Worm (Caenorhabditis elegans) whole organism, early embryonic: ENCODE results near the gene clc-6.
A peak's percentile ranks its signal among the peaks of the same experiment; 100 is the strongest.

Source experiments
- B0310.2 ChIP-seq: sonication (generic microtip); optimal IDR thresholded peaks from 2 replicates; lab custom pipeline; 2016; ENCODE audit warnings: mild to moderate bottlenecking, missing genetic modification characterization, missing compliant biosample characterization
- F13C5.2 ChIP-seq: sonication (generic microtip); optimal IDR thresholded peaks from 2 replicates; lab custom pipeline; 2017; ENCODE audit warnings: mild to moderate bottlenecking, missing genetic modification characterization, inconsistent platforms, missing compliant biosample characterization
- aly-1 ChIP-seq: sonication (generic microtip); optimal IDR thresholded peaks from 2 replicates; lab custom pipeline; 2016; ENCODE audit warnings: missing genetic modification characterization, missing compliant biosample characterization
- ama-1 ChIP-seq: fragments of 150-350 bp; optimal IDR thresholded peaks from 2 replicates; lab custom pipeline; 2014
- ceh-13 ChIP-seq: fragments of 200-800 bp; sonication (Bioruptor generic); optimal IDR thresholded peaks from 2 replicates; lab custom pipeline; 2018; ENCODE audit warnings: mild to moderate bottlenecking, missing genetic modification characterization, missing compliant biosample characterization
- ceh-36 ChIP-seq: sonication (generic microtip); optimal IDR thresholded peaks from 2 replicates; lab custom pipeline; 2016; ENCODE audit warnings: missing genetic modification characterization, inconsistent platforms, missing compliant biosample characterization
- ets-7 ChIP-seq: sonication (generic microtip); optimal IDR thresholded peaks from 2 replicates; lab custom pipeline; 2016; ENCODE audit warnings: missing genotype, missing genetic modification characterization, missing compliant biosample characterization
- flt-1 ChIP-seq: fragments of 200-800 bp; sonication (Bioruptor generic); IDR thresholded peaks from 2 replicates; pipeline ENCODE4 v1.3.6; 2022; ENCODE audit warnings: missing genetic modification characterization, missing compliant biosample characterization
- hmbx-1 ChIP-seq: sonication (generic microtip); optimal IDR thresholded peaks from 2 replicates; lab custom pipeline; 2016; ENCODE audit warnings: mild to moderate bottlenecking, missing genetic modification characterization, missing compliant biosample characterization
- hmg-4 ChIP-seq: fragments of 200-800 bp; sonication (Bioruptor generic); optimal IDR thresholded peaks from 2 replicates; lab custom pipeline; 2018; ENCODE audit warnings: mild to moderate bottlenecking, missing genetic modification characterization, missing compliant biosample characterization
- hnd-1 ChIP-seq: sonication (generic microtip); optimal IDR thresholded peaks from 2 replicates; lab custom pipeline; 2016; ENCODE audit warnings: missing genetic modification characterization, missing compliant biosample characterization
- pes-1 ChIP-seq: fragments of 200-800 bp; sonication (Bioruptor generic); IDR thresholded peaks from 2 replicates; pipeline ENCODE4 v1.3.6; 2022; ENCODE audit warnings: missing genetic modification reagents, missing genetic modification characterization, missing compliant biosample characterization
- scrt-1 ChIP-seq: fragments of 200-800 bp; sonication (Bioruptor generic); IDR thresholded peaks from 2 replicates; pipeline ENCODE4 v1.3.6; 2022; ENCODE audit warnings: missing genetic modification characterization, missing compliant biosample characterization
- sea-1 ChIP-seq: fragments of 200-800 bp; sonication (Bioruptor generic); conservative IDR thresholded peaks from 2 replicates; pipeline ENCODE4 v1.3.6; 2022; ENCODE audit warnings: missing genetic modification characterization, missing compliant biosample characterization
- tbx-11 ChIP-seq: fragments of 200-800 bp; sonication (Bioruptor generic); IDR thresholded peaks from 2 replicates; pipeline ENCODE4 v1.3.6; 2022; ENCODE audit warnings: missing genetic modification characterization, missing compliant biosample characterization
- tbx-37 ChIP-seq: fragments of 200-800 bp; sonication (Bioruptor generic); conservative IDR thresholded peaks from 2 replicates; pipeline ENCODE4 v1.3.6; 2022; ENCODE audit warnings: missing genetic modification reagents, missing genetic modification characterization, missing compliant biosample characterization
- tra-4 ChIP-seq: sonication (generic microtip); optimal IDR thresholded peaks from 2 replicates; lab custom pipeline; 2017; ENCODE audit warnings: missing genetic modification characterization, missing compliant biosample characterization

The clc-6 gene

ce11 chrV:11231177-11231576 lies 35.2 kb upstream of the clc-6 start:
- TF ChIP-seq hmbx-1 (no peak), tra-4 (no peak), tbx-37 (no peak), scrt-1 (GFP tag; lab: Robert Waterston, UW) (no peak), hmg-4 (GFP tag; lab: Kevin White, UChicago) (no peak), ama-1 (no peak), aly-1 (no peak), ceh-13 (GFP tag; lab: Kevin White, UChicago) (no peak), ets-7 (tag; lab: Kevin White, UChicago) (no peak), hnd-1 (tag; lab: Kevin White, UChicago) (no peak), B0310.2 (tag; lab: Kevin White, UChicago) (no peak), sea-1 (GFP tag; lab: Robert Waterston, UW) (no peak), tbx-11 (no peak), pes-1 (GFP tag; lab: Robert Waterston, UW) (no peak), F13C5.2 (no peak), flt-1 (GFP tag; lab: Robert Waterston, UW) (no peak), ceh-36 (tag; lab: Kevin White, UChicago) (no peak)

DNA sequence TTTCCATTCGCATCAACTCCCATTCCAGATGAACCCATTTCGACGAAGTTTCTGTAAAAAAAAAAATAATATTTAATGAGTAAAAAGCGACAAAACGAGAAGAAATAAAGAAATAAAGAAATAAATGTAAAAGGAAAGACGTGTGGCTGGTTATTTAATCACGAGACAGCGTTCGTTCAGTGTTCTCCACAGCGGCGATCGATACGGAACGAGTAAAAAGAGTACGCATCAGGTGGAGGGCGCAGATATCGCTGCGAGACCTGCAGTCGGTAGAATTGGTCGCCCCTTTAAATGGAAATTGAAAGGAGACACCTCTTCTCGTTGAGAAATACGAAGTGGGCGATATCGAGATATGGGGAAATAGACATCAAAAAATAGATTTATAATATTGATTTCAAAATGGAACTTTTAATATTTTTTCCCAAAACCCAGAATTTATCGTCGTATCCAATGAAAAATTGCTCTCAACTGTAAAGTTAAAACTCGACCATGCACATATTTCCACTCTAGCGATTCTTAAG lies 32.7 kb upstream of the clc-6 start, which contains the start of gene pqn-70:
Gene pqn-70 (minus strand): TSS at position 51 of the 521 bp plus-strand sequence.
- TF ChIP-seq flt-1 (GFP tag; lab: Robert Waterston, UW) = no peak
- no peak for TF ChIP-seq B0310.2 (tag; lab: Kevin White, UChicago)
- TF ChIP-seq aly-1 = no peak
- no peak for TF ChIP-seq ceh-36 (tag; lab: Kevin White, UChicago)
- TF ChIP-seq ceh-13 (GFP tag; lab: Kevin White, UChicago) = no peak
- TF ChIP-seq sea-1 (GFP tag; lab: Robert Waterston, UW) = no peak
- no peak for TF ChIP-seq tra-4
- no peak for TF ChIP-seq tbx-11
- TF ChIP-seq pes-1 (GFP tag; lab: Robert Waterston, UW) = no peak
- TF ChIP-seq tbx-37 = 0 out of 2 replicates have a peak, but pooled peaks have one; percentile 11
- peak; percentile 60 for TF ChIP-seq hmg-4 (GFP tag; lab: Kevin White, UChicago)
- peak; percentile 39 for TF ChIP-seq F13C5.2
- TF ChIP-seq ets-7 (tag; lab: Kevin White, UChicago) = no peak
- no peak for TF ChIP-seq hnd-1 (tag; lab: Kevin White, UChicago)
- TF ChIP-seq scrt-1 (GFP tag; lab: Robert Waterston, UW) = no peak
- no peak for TF ChIP-seq hmbx-1
- no peak for TF ChIP-seq ama-1

DNA sequence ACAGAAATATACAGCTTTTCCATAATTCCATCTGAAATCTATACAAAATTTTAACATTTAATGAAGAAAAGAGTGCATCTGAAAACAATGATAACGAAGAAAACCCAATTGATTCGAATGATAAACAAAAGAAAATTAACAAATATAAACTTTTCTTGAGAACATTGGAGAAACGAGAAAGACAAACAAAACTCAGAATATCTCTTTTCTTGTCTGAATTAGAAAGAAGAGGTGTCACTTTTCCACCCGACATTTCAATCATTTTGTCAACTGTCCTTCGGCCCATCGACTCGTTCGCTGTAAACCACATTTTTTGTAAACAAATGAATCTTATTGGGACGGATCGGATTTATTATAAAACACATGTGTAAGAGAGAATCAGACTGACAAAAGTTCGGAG lies 30.0 kb upstream of the clc-6 start, which contains the start of gene bgal-1:
Gene bgal-1 (minus strand): TSS at position 38 of the 400 bp plus-strand sequence.
- TF ChIP-seq pes-1 (GFP tag; lab: Robert Waterston, UW) = no peak

ce11 chrV:11223698-11224097 lies 27.7 kb upstream of the clc-6 start:
- TF ChIP-seq hmbx-1 (no peak), B0310.2 (tag; lab: Kevin White, UChicago) (no peak), sea-1 (GFP tag; lab: Robert Waterston, UW) (no peak), hmg-4 (GFP tag; lab: Kevin White, UChicago) (no peak), ets-7 (tag; lab: Kevin White, UChicago) (no peak), aly-1 (no peak), tbx-11 (no peak)

DNA sequence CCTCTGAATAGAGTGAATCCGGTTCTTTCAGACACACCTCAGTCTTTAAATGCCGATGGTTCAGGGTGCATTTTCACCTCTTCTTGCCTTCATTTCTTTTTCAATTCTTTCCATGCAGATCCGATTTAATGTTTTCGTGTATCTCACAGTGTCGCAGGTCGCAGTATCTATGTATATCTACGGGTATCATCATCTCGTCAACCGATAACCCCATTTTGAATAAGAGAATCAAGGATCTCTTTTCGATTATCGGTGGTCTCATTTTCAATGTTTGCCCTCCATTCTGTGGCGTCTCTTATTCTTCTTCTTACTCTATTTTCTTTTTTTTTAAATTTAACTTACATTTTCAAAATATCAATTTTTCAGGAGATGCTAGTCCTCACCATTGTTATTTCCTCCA lies 24.9 kb upstream of the clc-6 start, which contains the start of gene T19B10.2:
Gene T19B10.2 (plus strand): TSS at position 367 of the 400 bp plus-strand sequence.
- TF ChIP-seq ceh-13 (GFP tag; lab: Kevin White, UChicago) (no peak), hmbx-1 (no peak), sea-1 (GFP tag; lab: Robert Waterston, UW) (no peak), F13C5.2 (no peak), hmg-4 (GFP tag; lab: Kevin White, UChicago) (no peak), B0310.2 (tag; lab: Kevin White, UChicago) (no peak), aly-1 (no peak), tbx-11 (no peak), tbx-37 (no peak), tra-4 (no peak), ets-7 (tag; lab: Kevin White, UChicago) (no peak), hnd-1 (tag; lab: Kevin White, UChicago) (no peak), scrt-1 (GFP tag; lab: Robert Waterston, UW) (no peak), ama-1 (no peak), ceh-36 (tag; lab: Kevin White, UChicago) (no peak), pes-1 (GFP tag; lab: Robert Waterston, UW) (no peak), flt-1 (GFP tag; lab: Robert Waterston, UW) (no peak)

DNA sequence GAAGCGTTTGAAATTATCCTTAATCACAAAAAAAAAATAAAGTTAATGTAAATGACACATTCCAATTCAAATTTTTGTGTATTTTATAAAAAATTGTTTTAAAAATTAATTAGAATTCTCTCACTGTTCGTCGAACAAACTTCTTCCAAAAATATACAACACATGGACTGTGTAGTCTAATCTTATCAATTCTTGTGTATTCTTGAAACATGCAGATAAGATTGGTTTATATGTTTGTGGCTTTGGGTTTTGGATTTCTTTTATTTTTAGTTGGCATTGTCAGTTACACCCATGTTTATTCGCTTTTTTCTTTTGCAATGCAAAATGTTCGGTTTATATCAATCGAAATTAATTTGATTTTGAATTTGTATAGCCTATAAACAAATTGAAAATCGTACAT lies 24.4 kb upstream of the clc-6 start:
- TF ChIP-seq aly-1 = no peak
- TF ChIP-seq hmbx-1 = no peak
- TF ChIP-seq ama-1 = no peak
- no peak for TF ChIP-seq B0310.2 (tag; lab: Kevin White, UChicago)
- no peak for TF ChIP-seq scrt-1 (GFP tag; lab: Robert Waterston, UW)
- no peak for TF ChIP-seq tbx-11
- TF ChIP-seq tbx-37 = no peak

- no peak for TF ChIP-seq scrt-1 (GFP tag; lab: Robert Waterston, UW)
- no peak for TF ChIP-seq hmg-4 (GFP tag; lab: Kevin White, UChicago)
- no peak for TF ChIP-seq pes-1 (GFP tag; lab: Robert Waterston, UW)
- TF ChIP-seq hmbx-1 = no peak
- TF ChIP-seq flt-1 (GFP tag; lab: Robert Waterston, UW) = no peak
- TF ChIP-seq ceh-36 (tag; lab: Kevin White, UChicago) = no peak
- TF ChIP-seq F13C5.2 = no peak
- TF ChIP-seq hnd-1 (tag; lab: Kevin White, UChicago) = no peak
- no peak for TF ChIP-seq B0310.2 (tag; lab: Kevin White, UChicago)
- no peak for TF ChIP-seq ceh-13 (GFP tag; lab: Kevin White, UChicago)
- TF ChIP-seq aly-1 = no peak
- no peak for TF ChIP-seq ets-7 (tag; lab: Kevin White, UChicago)
- no peak for TF ChIP-seq sea-1 (GFP tag; lab: Robert Waterston, UW)
- no peak for TF ChIP-seq ama-1
- no peak for TF ChIP-seq tra-4
- no peak for TF ChIP-seq tbx-11
- TF ChIP-seq tbx-37 = no peak
Measured at ce11 chrV:11217394-11217793, 21.4 kb upstream of the clc-6 start, which contains the start of gene cyp-29A2. cyp-29A2 (plus strand) TSS chrV:11217583.
